Fruit fly (Drosophila melanogaster) whole organism, wandering third instar larva: ENCODE measurements around the gene gry.

Experiments
- Abd-B ChIP-seq: fragments of >200 bp; optimal IDR thresholded peaks from 2 replicates; lab custom pipeline; 2017; ENCODE audit warnings: missing biosample characterization, missing genetic modification characterization
- CG32264 ChIP-seq: fragments of 200-800 bp; sonication (Bioruptor generic); optimal IDR thresholded peaks from 2 replicates; lab custom pipeline; 2016; ENCODE audit warnings: missing biosample characterization, missing genetic modification characterization
- CG9705 ChIP-seq: fragments of 200-800 bp; sonication (Bioruptor generic); optimal IDR thresholded peaks from 2 replicates; lab custom pipeline; 2018; ENCODE audit warnings: missing biosample characterization, mild to moderate bottlenecking, missing genetic modification characterization
- CrebA ChIP-seq: fragments of 200-800 bp; sonication (Bioruptor generic); optimal IDR thresholded peaks from 2 replicates; lab custom pipeline; 2016; ENCODE audit warnings: missing biosample characterization, mild to moderate bottlenecking, missing genetic modification characterization, borderline replicate concordance
- Dfd ChIP-seq: fragments of >200 bp; optimal IDR thresholded peaks from 2 replicates; lab custom pipeline; 2017; ENCODE audit warnings: missing biosample characterization, missing genetic modification characterization
- Dif ChIP-seq: fragments of 200-275, 200-300 bp; sonication (Bioruptor generic); optimal IDR thresholded peaks from 2 replicates; lab custom pipeline; 2018; ENCODE audit warnings: missing biosample characterization, missing genetic modification characterization; ENCODE audit not compliant: partially characterized antibody
- GATAd ChIP-seq: sonication (Bioruptor generic); optimal IDR thresholded peaks from 2 replicates; lab custom pipeline; 2016; ENCODE audit warnings: missing biosample characterization, missing genetic modification characterization
- HLH106 ChIP-seq: fragments of 200-800 bp; optimal IDR thresholded peaks from 3 replicates; lab custom pipeline; 2019; ENCODE audit warnings: missing biosample characterization, mild to moderate bottlenecking, missing genetic modification characterization, moderate library complexity
- Hnf4 ChIP-seq: fragments of 200-800 bp; sonication (Bioruptor generic); optimal IDR thresholded peaks from 2 replicates; lab custom pipeline; 2016; ENCODE audit warnings: missing biosample characterization, mild to moderate bottlenecking, missing genetic modification characterization
- Hr78 ChIP-seq: fragments of >200 bp; optimal IDR thresholded peaks from 2 replicates; lab custom pipeline; 2017; ENCODE audit warnings: missing biosample characterization, missing genetic modification characterization
- Hr83 ChIP-seq: fragments of 200-300 bp; sonication (Bioruptor generic); optimal IDR thresholded peaks from 2 replicates; lab custom pipeline; 2016; ENCODE audit warnings: missing biosample characterization, mild to moderate bottlenecking, missing genetic modification characterization, moderate library complexity; ENCODE audit not compliant: poor library complexity, severe bottlenecking
- Jra ChIP-seq: sonication (Bioruptor generic); optimal IDR thresholded peaks from 2 replicates; lab custom pipeline; 2016; ENCODE audit warnings: missing biosample characterization, missing genetic modification characterization
- Mio ChIP-seq: sonication (Bioruptor generic); optimal IDR thresholded peaks from 2 replicates; lab custom pipeline; 2016; ENCODE audit warnings: missing biosample characterization, missing genetic modification characterization
- Myc ChIP-seq: fragments of >200 bp; optimal IDR thresholded peaks from 2 replicates; lab custom pipeline; 2017
- N ChIP-seq: fragments of >200 bp; optimal IDR thresholded peaks from 2 replicates; lab custom pipeline; 2018; ENCODE audit warnings: missing biosample characterization, missing external identifiers, missing genetic modification characterization
- OdsH ChIP-seq: fragments of 200-800 bp; sonication (Bioruptor generic); optimal IDR thresholded peaks from 2 replicates; lab custom pipeline; 2016; ENCODE audit warnings: missing biosample characterization, mild to moderate bottlenecking, missing genetic modification characterization
- Rel ChIP-seq, 2 experiments: fragments of 200-800 bp; sonication (Bioruptor generic) in 1 of 2; optimal IDR thresholded peaks; 2 replicates in 1 of 2; 3 replicates in 1 of 2; lab custom pipeline; 2016 to 2019; ENCODE audit warnings: mild to moderate bottlenecking in 2 of 2, missing biosample characterization in 2 of 2, missing genetic modification characterization in 2 of 2, moderate library complexity in 1 of 2
- Sp1 ChIP-seq: fragments of 200-800 bp; sonication (Bioruptor generic); optimal IDR thresholded peaks from 3 replicates; lab custom pipeline; 2019; ENCODE audit warnings: missing biosample characterization, mild to moderate bottlenecking, missing genetic modification characterization, moderate library complexity
- Vsx2 ChIP-seq: fragments of 200-300, 225-300 bp; sonication (Bioruptor generic); optimal IDR thresholded peaks from 2 replicates; lab custom pipeline; 2018; ENCODE audit warnings: missing biosample characterization, missing genetic modification characterization; ENCODE audit not compliant: partially characterized antibody
- br ChIP-seq: fragments of 200-800 bp; sonication (Bioruptor generic); optimal IDR thresholded peaks from 2 replicates; lab custom pipeline; 2016; ENCODE audit warnings: missing biosample characterization, missing genetic modification characterization
- brk ChIP-seq: fragments of 200-800 bp; sonication (Bioruptor generic); optimal IDR thresholded peaks from 2 replicates; lab custom pipeline; 2016; ENCODE audit warnings: missing biosample characterization, mild to moderate bottlenecking, missing genetic modification characterization
- dl ChIP-seq, 2 experiments: fragments of 175-275, 200-275 bp in 1 of 2; fragments of 200-275 bp in 1 of 2; sonication (Bioruptor generic); optimal IDR thresholded peaks; lab custom pipeline; 2018; ENCODE audit warnings: mild to moderate bottlenecking in 2 of 2, missing biosample characterization in 2 of 2, missing genetic modification characterization in 2 of 2, moderate library complexity in 2 of 2; ENCODE audit not compliant: partially characterized antibody in 2 of 2, insufficient read depth in 1 of 2
- dmrt93B ChIP-seq: fragments of 200-800 bp; sonication (Bioruptor generic); optimal IDR thresholded peaks from 2 replicates; lab custom pipeline; 2018; ENCODE audit warnings: missing biosample characterization, mild to moderate bottlenecking, missing genetic modification characterization
- dsf ChIP-seq: sonication (Bioruptor generic); optimal IDR thresholded peaks from 2 replicates; lab custom pipeline; 2016; ENCODE audit warnings: missing biosample characterization, missing genetic modification characterization, borderline replicate concordance
- ey ChIP-seq: fragments of 200-800 bp; sonication (Bioruptor generic); optimal IDR thresholded peaks from 2 replicates; lab custom pipeline; 2016; ENCODE audit warnings: missing biosample characterization, missing genetic modification characterization
- foxo ChIP-seq, 2 experiments: fragments of 200-800 bp; sonication (Bioruptor generic); optimal IDR thresholded peaks; 2 replicates in 1 of 2; 3 replicates in 1 of 2; lab custom pipeline; 2016 to 2017; ENCODE audit warnings: missing biosample characterization in 2 of 2, missing genetic modification characterization in 2 of 2
- fru ChIP-seq: fragments of 200-800 bp; sonication (Bioruptor generic); optimal IDR thresholded peaks from 3 replicates; lab custom pipeline; 2016; ENCODE audit warnings: missing biosample characterization, mild to moderate bottlenecking, missing genetic modification characterization
- h ChIP-seq: fragments of 200-800 bp; sonication (Bioruptor generic); optimal IDR thresholded peaks from 3 replicates; lab custom pipeline; 2016; ENCODE audit warnings: missing biosample characterization, mild to moderate bottlenecking, missing genetic modification characterization
- jim ChIP-seq: fragments of 175-275, 200-325 bp; sonication (Bioruptor generic); optimal IDR thresholded peaks from 2 replicates; lab custom pipeline; 2016; ENCODE audit warnings: missing biosample characterization, mild to moderate bottlenecking, missing genetic modification characterization
- lola ChIP-seq: fragments of >200 bp; optimal IDR thresholded peaks from 2 replicates; lab custom pipeline; 2017; ENCODE audit warnings: missing biosample characterization, missing genetic modification characterization
- pan ChIP-seq: fragments of >200 bp; optimal IDR thresholded peaks from 2 replicates; lab custom pipeline; 2017
- psq ChIP-seq: fragments of 200-800 bp; sonication (Bioruptor generic); optimal IDR thresholded peaks from 3 replicates; lab custom pipeline; 2017; ENCODE audit warnings: missing biosample characterization, mild to moderate bottlenecking, missing genetic modification characterization, moderate library complexity
- rgr ChIP-seq: fragments of 200-800 bp; sonication (Bioruptor generic); optimal IDR thresholded peaks from 3 replicates; lab custom pipeline; 2016; ENCODE audit warnings: missing biosample characterization, mild to moderate bottlenecking, missing genetic modification characterization
- sage ChIP-seq: fragments of 200-800 bp; sonication (Bioruptor generic); optimal IDR thresholded peaks from 2 replicates; lab custom pipeline; 2016; ENCODE audit warnings: missing biosample characterization, mild to moderate bottlenecking, missing genetic modification characterization
- sv ChIP-seq: fragments of 200-800 bp; sonication (Bioruptor generic); optimal IDR thresholded peaks from 3 replicates; lab custom pipeline; 2016; ENCODE audit warnings: missing biosample characterization, missing genetic modification characterization
- tai ChIP-seq: sonication (Bioruptor generic); optimal IDR thresholded peaks from 2 replicates; lab custom pipeline; 2016; ENCODE audit warnings: missing biosample characterization, missing genetic modification characterization
- usp ChIP-seq: fragments of >200 bp; optimal IDR thresholded peaks from 2 replicates; lab custom pipeline; 2017; ENCODE audit warnings: missing biosample characterization, missing genetic modification characterization
- woc ChIP-seq: sonication (Bioruptor generic); optimal IDR thresholded peaks from 2 replicates; lab custom pipeline; 2016; ENCODE audit warnings: missing biosample characterization, mild to moderate bottlenecking, missing genetic modification characterization

Gene gry

DNA sequence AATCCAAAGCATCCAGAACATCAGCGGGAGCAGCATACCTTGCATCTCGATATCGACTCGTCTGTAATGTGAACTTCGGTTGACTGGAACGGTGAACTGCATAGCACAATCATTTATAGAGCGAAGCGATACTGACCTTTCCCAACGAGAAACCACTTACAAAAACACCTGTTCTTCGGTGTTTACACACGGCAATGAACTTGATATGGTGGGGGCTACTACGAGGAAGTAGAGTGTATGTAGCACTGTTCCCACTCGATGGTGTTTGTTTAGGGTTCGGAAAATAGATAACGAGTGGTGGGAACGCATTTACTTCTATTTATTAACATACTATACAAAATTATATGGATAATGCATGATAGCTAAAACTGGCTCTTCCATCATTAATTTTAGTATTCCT lies 10.0 kb downstream of the gry start, which contains the start of the genes CG32269 and CG32270:
Gene CG32269 (minus strand): TSS at position 91 of the 400 bp plus-strand sequence.
Gene CG32270 (minus strand): TSS at position 91 of the 400 bp plus-strand sequence.
- TF ChIP-seq usp (no peak), Hr83 (GFP tag; lab: Kevin White, UChicago) (peak; percentile 92)

DNA sequence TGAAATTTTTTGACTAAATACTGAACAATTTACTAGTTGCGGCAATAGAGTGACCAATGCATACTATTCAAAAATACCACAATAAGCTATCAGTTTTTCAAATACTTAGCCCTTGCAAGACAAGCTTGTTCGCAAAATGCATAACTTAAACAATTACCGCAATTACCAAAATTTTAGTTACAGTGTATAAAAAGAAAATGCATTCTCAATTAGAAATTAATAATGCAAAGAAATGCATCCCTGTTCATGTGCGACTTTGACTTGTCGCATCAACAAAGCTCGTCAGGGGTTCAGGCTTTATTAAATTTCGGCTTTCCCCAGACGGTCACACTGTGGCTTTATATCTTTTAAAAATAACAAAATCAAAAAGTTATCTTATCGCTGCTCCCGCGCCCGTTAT lies 20.0 kb downstream of the gry start, which contains the start of the genes hob and nSMase:
Gene hob (minus strand): TSS at position 62 of the 400 bp plus-strand sequence.
Gene nSMase (plus strand): TSS at position 298 of the 400 bp plus-strand sequence.
- TF ChIP-seq Abd-B (GFP tag; lab: Kevin White, UChicago) (no peak), OdsH (GFP tag; lab: Kevin White, UChicago) (peak; percentile 34)

dm6 chr3L:3222643-3223389 lies 23.9 kb downstream of the gry start, which contains the start of the genes RpL28 and eIF1:
Gene RpL28 (minus strand): TSS chr3L:3222960.
Gene eIF1 (plus strand): TSS chr3L:3223341.
- peak; percentile 65 for TF ChIP-seq Myc (lab: Kevin White, UChicago)
- no peak for TF ChIP-seq Abd-B (GFP tag; lab: Kevin White, UChicago)
- no peak for TF ChIP-seq Rel (GFP tag; optimal IDR thresholded peaks at IDR 0.05; lab: Kevin White, UChicago)
- peak; percentile 59 for TF ChIP-seq Rel (tag; optimal IDR thresholded peaks at IDR 0.05; lab: Kevin White, UChicago)
- no peak for TF ChIP-seq N (GFP tag; lab: Kevin White, UChicago)
- peak; percentile 83 for TF ChIP-seq dsf (GFP tag; lab: Kevin White, UChicago)
- TF ChIP-seq br (GFP tag; lab: Kevin White, UChicago), result peak; percentile 66
- no peak for TF ChIP-seq Dfd
- TF ChIP-seq jim (GFP tag; lab: Kevin White, UChicago), result no peak
- peak; percentile 45 for TF ChIP-seq woc (GFP tag; lab: Kevin White, UChicago)
- no peak for TF ChIP-seq pan (lab: Kevin White, UChicago)
- TF ChIP-seq Sp1, result peak; percentile 91
- no peak for TF ChIP-seq brk (GFP tag; lab: Kevin White, UChicago)
- TF ChIP-seq h (GFP tag; lab: Kevin White, UChicago), result peak; percentile 89
- no peak for TF ChIP-seq sage
- TF ChIP-seq Jra (GFP tag; lab: Kevin White, UChicago), result peak; percentile 84
- TF ChIP-seq dmrt93B (GFP tag; lab: Kevin White, UChicago), result peak; percentile 96
- TF ChIP-seq tai, result no peak
- TF ChIP-seq sv (GFP tag; lab: Kevin White, UChicago), result peak; percentile 92
- TF ChIP-seq psq, result peak; percentile 75
- TF ChIP-seq fru (GFP tag; lab: Kevin White, UChicago), result peak; percentile 55
- no peak for TF ChIP-seq GATAd (GFP tag; lab: Kevin White, UChicago)
- peak; percentile 82 for TF ChIP-seq Hnf4 (GFP tag; lab: Kevin White, UChicago)
- TF ChIP-seq CrebA (GFP tag; lab: Kevin White, UChicago), result no peak
- peak; percentile 96 for TF ChIP-seq rgr (GFP tag; lab: Kevin White, UChicago)
- peak; percentile 84 for TF ChIP-seq OdsH (GFP tag; lab: Kevin White, UChicago)
- peak; percentile 14 for TF ChIP-seq Dif (GFP tag; lab: Kevin White, UChicago)
- TF ChIP-seq Hr83 (GFP tag; lab: Kevin White, UChicago), result peak; percentile 99
- no peak for TF ChIP-seq dl (GFP tag; optimal IDR thresholded peaks at IDR 0.05; lab: Kevin White, UChicago; ENCODE audit: insufficient read depth in 1 of 2, partially characterized antibody in 2 of 2)
- TF ChIP-seq usp, result no peak
- peak; percentile 65 for TF ChIP-seq CG32264 (GFP tag; lab: Kevin White, UChicago)
- peak; percentile 86 for TF ChIP-seq HLH106
- TF ChIP-seq Mio (GFP tag; lab: Kevin White, UChicago), result peak; percentile 85
- peak; percentile 66 for TF ChIP-seq ey (GFP tag; lab: Kevin White, UChicago)
- TF ChIP-seq Hr78 (GFP tag; lab: Kevin White, UChicago), result no peak
- no peak for TF ChIP-seq lola (GFP tag; lab: Kevin White, UChicago)
- TF ChIP-seq CG9705, result peak; percentile 92
- peak in 1 of 2 experiments; percentile 90 for TF ChIP-seq foxo (GFP tag; optimal IDR thresholded peaks at IDR 0.05; lab: Kevin White, UChicago)
- no peak for TF ChIP-seq Vsx2 (GFP tag; lab: Kevin White, UChicago)
